Worm (Caenorhabditis elegans) whole organism, L2 larva: ENCODE data around the gene Y51H7C.3.
A peak's percentile ranks its signal among the peaks of the same experiment; 100 is the strongest.
"Not testable (repeated sequence)": the region's sequence is repeated elsewhere in the genome, so short reads cannot be mapped to it uniquely, and the experiment has no call there.

Experiments
- C34F6.9 ChIP-seq: fragments of 150-350 bp; optimal IDR thresholded peaks from 2 replicates; lab custom pipeline; 2014; ENCODE audit warnings: missing biosample characterization, missing genetic modification characterization
- Y55F3AM.14 ChIP-seq: fragments of 200-800 bp; sonication (Bioruptor generic); optimal IDR thresholded peaks from 2 replicates; lab custom pipeline; 2018; ENCODE audit warnings: mild to moderate bottlenecking, missing genetic modification characterization, missing compliant biosample characterization
- alr-1 ChIP-seq: fragments of 150-350 bp; optimal IDR thresholded peaks from 2 replicates; lab custom pipeline; 2014; ENCODE audit warnings: missing biosample characterization, missing genetic modification characterization
- aly-2 ChIP-seq: fragments of 150-350 bp; optimal IDR thresholded peaks from 2 replicates; lab custom pipeline; 2014; ENCODE audit warnings: missing biosample characterization, missing genetic modification characterization
- ama-1 ChIP-seq: fragments of 150-350 bp; optimal IDR thresholded peaks from 2 replicates; lab custom pipeline; 2018; ENCODE audit warnings: inconsistent platforms
- crh-2 ChIP-seq: sonication (generic microtip); optimal IDR thresholded peaks from 2 replicates; lab custom pipeline; 2017; ENCODE audit warnings: missing biosample characterization, missing genetic modification characterization
- dmd-4 ChIP-seq: sonication (generic microtip); optimal IDR thresholded peaks from 2 replicates; lab custom pipeline; 2017; ENCODE audit warnings: missing biosample characterization, missing genetic modification characterization
- egl-27 ChIP-seq: sonication (generic microtip); optimal IDR thresholded peaks from 3 replicates; lab custom pipeline; 2017; ENCODE audit warnings: missing biosample characterization, missing genetic modification reagents, missing genetic modification characterization
- elt-1 ChIP-seq: fragments of 150-350 bp; optimal IDR thresholded peaks from 2 replicates; lab custom pipeline; 2014; ENCODE audit warnings: missing biosample characterization, missing genetic modification characterization
- fos-1 ChIP-seq: fragments of 150-350 bp; optimal IDR thresholded peaks from 2 replicates; lab custom pipeline; 2014; ENCODE audit warnings: missing biosample characterization, missing genetic modification characterization
- gmeb-1 ChIP-seq: fragments of 150-350 bp; optimal IDR thresholded peaks from 2 replicates; lab custom pipeline; 2014; ENCODE audit warnings: missing biosample characterization, missing genetic modification characterization
- lin-11 ChIP-seq: fragments of 150-350 bp; sonication (generic microtip); optimal IDR thresholded peaks from 2 replicates; lab custom pipeline; 2014; ENCODE audit warnings: missing biosample characterization, missing genetic modification characterization, inconsistent platforms, mixed read lengths
- lin-13 ChIP-seq: fragments of 150-350 bp; optimal IDR thresholded peaks from 2 replicates; lab custom pipeline; 2014; ENCODE audit warnings: missing biosample characterization, missing genetic modification reagents, missing genetic modification characterization
- lin-39 ChIP-seq: fragments of 150-350 bp; optimal IDR thresholded peaks from 2 replicates; lab custom pipeline; 2014; ENCODE audit warnings: missing biosample characterization, missing genetic modification reagents, missing genetic modification characterization
- lsy-2 ChIP-seq, 2 experiments: fragments of 150-350 bp in 1 of 2; sonication (generic microtip) in 1 of 2; optimal IDR thresholded peaks; 2 replicates each; lab custom pipeline; 2014 to 2017; ENCODE audit warnings: missing biosample characterization in 2 of 2, missing genetic modification characterization in 2 of 2
- mbf-1 ChIP-seq: sonication (generic microtip); optimal IDR thresholded peaks from 2 replicates; lab custom pipeline; 2017; ENCODE audit warnings: missing biosample characterization, missing genetic modification characterization
- nhr-10 ChIP-seq: sonication (generic microtip); optimal IDR thresholded peaks from 2 replicates; lab custom pipeline; 2017; ENCODE audit warnings: missing biosample characterization, missing genetic modification characterization
- nhr-11 ChIP-seq: fragments of 150-350 bp; optimal IDR thresholded peaks from 2 replicates; lab custom pipeline; 2014; ENCODE audit warnings: missing biosample characterization, missing genetic modification characterization
- nhr-129 ChIP-seq: fragments of 150-350 bp; optimal IDR thresholded peaks from 2 replicates; lab custom pipeline; 2014; ENCODE audit warnings: missing biosample characterization, missing genetic modification characterization
- nhr-21 ChIP-seq: fragments of 150-350 bp; optimal IDR thresholded peaks from 2 replicates; lab custom pipeline; 2014; ENCODE audit warnings: missing biosample characterization, missing genetic modification characterization
- nhr-23 ChIP-seq: fragments of 150-350 bp; optimal IDR thresholded peaks from 2 replicates; lab custom pipeline; 2014; ENCODE audit warnings: missing biosample characterization, missing genetic modification reagents, missing genetic modification characterization
- nhr-6 ChIP-seq: fragments of 150-350 bp; optimal IDR thresholded peaks from 2 replicates; lab custom pipeline; 2014; ENCODE audit warnings: missing biosample characterization, missing genetic modification characterization
- nhr-77 ChIP-seq: fragments of 150-350 bp; optimal IDR thresholded peaks from 2 replicates; lab custom pipeline; 2014; ENCODE audit warnings: missing biosample characterization, missing genetic modification characterization
- sem-4 ChIP-seq: fragments of 150-350 bp; optimal IDR thresholded peaks from 2 replicates; lab custom pipeline; 2014; ENCODE audit warnings: missing biosample characterization, missing genetic modification reagents, missing genetic modification characterization
- sma-3 ChIP-seq: sonication (generic microtip); optimal IDR thresholded peaks from 2 replicates; lab custom pipeline; 2016; ENCODE audit warnings: missing genetic modification reagents, missing genetic modification characterization, missing compliant biosample characterization
- sma-9 ChIP-seq, 2 experiments: fragments of 150-350 bp in 1 of 2; sonication (generic microtip) in 1 of 2; optimal IDR thresholded peaks; 2 replicates each; lab custom pipeline; 2014 to 2016; ENCODE audit warnings: missing genetic modification characterization in 2 of 2, mild to moderate bottlenecking in 1 of 2, missing biosample characterization in 1 of 2, missing compliant biosample characterization in 1 of 2, missing genetic modification reagents in 1 of 2, moderate library complexity in 1 of 2
- unc-39 ChIP-seq: fragments of 150-350 bp; optimal IDR thresholded peaks from 2 replicates; lab custom pipeline; 2014; ENCODE audit warnings: missing biosample characterization, missing genetic modification characterization
- zag-1 ChIP-seq: fragments of 150-350 bp; optimal IDR thresholded peaks from 2 replicates; lab custom pipeline; 2014; ENCODE audit warnings: missing biosample characterization, missing genetic modification characterization
- ztf-1 ChIP-seq: fragments of 200-800 bp; sonication (Bioruptor generic); conservative IDR thresholded peaks from 2 replicates; pipeline ENCODE4 v1.3.6; 2022; ENCODE audit warnings: missing genetic modification characterization, missing compliant biosample characterization

Y51H7C.3 gene

DNA sequence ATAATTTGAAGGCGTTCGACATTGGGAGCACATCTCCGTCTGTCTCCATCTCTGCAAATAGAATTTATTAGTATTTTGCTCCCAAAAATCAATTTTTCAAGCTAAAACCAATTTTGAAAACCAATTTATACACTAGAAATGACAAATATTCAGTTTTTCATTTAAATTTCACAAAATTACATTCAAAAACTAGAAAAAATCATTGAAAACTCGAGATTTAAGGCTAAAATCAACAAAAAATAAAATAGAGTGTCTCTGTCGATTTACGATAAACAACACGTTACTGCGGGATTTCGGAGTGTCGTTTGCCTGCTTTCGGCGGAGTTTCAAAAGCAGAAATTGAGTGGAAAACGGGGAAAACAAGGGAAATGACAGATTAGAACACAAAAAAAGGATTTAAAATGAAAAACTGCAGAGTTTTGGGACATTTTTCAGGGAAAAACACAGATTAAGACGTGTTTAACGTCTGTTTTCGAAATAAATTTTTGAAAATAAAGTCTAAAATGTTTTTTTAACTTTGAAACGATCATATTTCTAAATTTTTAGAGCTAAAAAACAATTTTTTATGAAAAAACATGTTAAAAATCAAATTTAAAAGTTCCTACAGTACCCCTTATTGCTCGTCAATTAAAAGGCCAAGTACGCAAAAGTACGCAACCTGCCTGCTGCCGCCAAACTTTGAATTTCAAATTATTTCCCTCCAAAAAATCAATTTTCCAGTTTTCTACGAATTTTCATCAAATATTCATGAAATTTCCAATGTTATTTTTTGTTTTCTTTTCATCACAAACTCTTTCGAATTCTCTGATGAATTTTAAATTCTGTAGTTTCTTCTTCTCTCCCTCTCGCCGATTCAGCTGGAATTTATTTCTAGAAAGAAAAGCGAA, 598 bp upstream of the Y51H7C.3 start, which contains the start of gene nol-6 (continued):
- TF ChIP-seq unc-39 (no peak), sma-9 (GFP tag; optimal IDR thresholded peaks at IDR 0.05; lab: Kevin White, UChicago) (no peak), sma-9 (tag; optimal IDR thresholded peaks at IDR 0.05; lab: Kevin White, UChicago) (no peak), crh-2 (tag; lab: Kevin White, UChicago) (peak; percentile 25)

ce11 chrII:1441479-1441878, 3.2 kb downstream of the Y51H7C.3 start:
- TF ChIP-seq aly-2 (tag; lab: Kevin White, UChicago) (no peak), Y55F3AM.14 (GFP tag; lab: Kevin White, UChicago) (no peak), lsy-2 (tag; optimal IDR thresholded peaks at IDR 0.05; lab: Kevin White, UChicago) (no peak)

DNA sequence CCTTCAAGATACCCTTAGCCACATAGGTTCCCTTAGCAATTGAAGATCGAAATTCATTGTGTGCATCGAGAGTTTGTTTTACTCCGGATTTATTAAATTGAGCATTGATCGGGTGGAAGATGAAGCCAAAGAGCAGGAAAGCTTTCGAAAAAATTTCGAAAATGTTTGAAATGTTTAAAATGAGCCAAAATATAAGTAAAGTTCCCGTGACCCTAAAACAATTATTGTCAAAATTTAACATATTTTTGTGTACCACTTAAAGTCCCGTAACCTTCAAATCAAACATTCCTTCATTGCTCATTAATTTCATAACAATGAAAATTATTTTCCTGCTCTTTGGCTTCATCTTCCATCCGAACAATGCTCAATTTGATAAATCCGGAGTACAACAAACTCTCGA, 6.6 kb downstream of the Y51H7C.3 start, which contains the start of gene scl-17:
TSS of gene scl-17 (plus strand) at position 301 of the 400 bp plus-strand sequence.
- TF ChIP-seq nhr-11 (tag; lab: Kevin White, UChicago) = no peak
- no peak for TF ChIP-seq lsy-2 (tag; optimal IDR thresholded peaks at IDR 0.05; lab: Kevin White, UChicago)
- no peak for TF ChIP-seq lin-13
- no peak for TF ChIP-seq lin-11 (tag; lab: Kevin White, UChicago)
- no peak for TF ChIP-seq nhr-23 (tag; lab: Kevin White, UChicago)
- no peak for TF ChIP-seq sma-9 (GFP tag; optimal IDR thresholded peaks at IDR 0.05; lab: Kevin White, UChicago)
- no peak for TF ChIP-seq sma-9 (tag; optimal IDR thresholded peaks at IDR 0.05; lab: Kevin White, UChicago)
- no peak for TF ChIP-seq nhr-77 (tag; lab: Kevin White, UChicago)
- no peak for TF ChIP-seq crh-2 (tag; lab: Kevin White, UChicago)
- no peak for TF ChIP-seq zag-1 (tag; lab: Kevin White, UChicago)
- no peak for TF ChIP-seq sma-3 (GFP tag; lab: Kevin White, UChicago)
- TF ChIP-seq ztf-1 = no peak

DNA sequence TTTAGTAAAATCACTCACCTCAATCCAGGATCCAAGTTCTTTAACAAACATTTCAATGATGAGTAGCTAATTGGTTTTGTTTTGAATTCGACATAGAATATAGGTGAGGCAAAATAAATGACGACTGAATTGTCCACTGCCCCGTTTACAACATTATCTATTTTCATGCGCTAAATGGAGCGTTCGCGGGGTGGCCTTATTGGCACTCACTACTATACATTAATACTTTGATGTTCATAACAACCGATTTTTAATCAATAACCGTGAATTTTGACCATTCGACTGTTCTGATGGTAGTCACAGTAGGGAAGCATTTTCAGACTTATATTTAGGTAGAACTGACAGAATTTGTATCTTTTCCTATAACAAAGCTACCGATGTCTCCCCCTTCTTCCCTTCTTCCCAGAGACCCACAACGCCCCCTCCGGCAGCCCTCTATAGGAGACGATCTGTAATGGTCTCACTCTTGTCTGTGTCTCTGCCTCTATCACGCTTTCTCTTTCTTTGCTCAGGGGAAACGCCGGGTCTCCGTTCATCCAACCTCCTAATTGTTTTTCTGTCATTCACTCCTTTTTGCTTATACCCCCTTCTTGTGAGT, 8.5 kb downstream of the Y51H7C.3 start, which contains the start of gene Y51H7C.12:
TSS of gene Y51H7C.12 (minus strand) at position 51 of the 598 bp plus-strand sequence.
- not testable (repeated sequence) for TF ChIP-seq nhr-129; fos-1; elt-1 (tag; lab: Kevin White, UChicago)

DNA sequence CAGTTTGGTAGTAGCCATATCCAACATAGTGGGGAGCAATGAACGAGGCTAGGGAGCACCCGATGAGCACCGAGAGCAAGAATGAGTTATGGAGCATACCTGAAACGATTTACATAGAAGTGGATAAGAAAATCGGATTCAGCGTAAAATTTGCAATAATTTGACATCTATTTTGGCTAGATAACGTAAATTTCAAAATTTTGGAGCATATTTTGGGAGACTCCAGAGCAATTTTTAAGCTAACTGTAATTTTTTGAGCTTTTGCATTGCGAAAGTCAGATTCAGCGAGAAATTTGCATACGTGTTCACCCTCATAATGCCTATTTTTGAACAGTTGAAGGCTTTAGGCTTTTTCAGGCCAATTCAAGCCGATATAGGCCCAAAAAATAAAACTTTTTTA, 28.2 kb downstream of the Y51H7C.3 start, which contains the start of gene Y51H7C.13:
TSS of gene Y51H7C.13 (minus strand) at position 101 of the 400 bp plus-strand sequence.
- no peak for TF ChIP-seq nhr-129
- no peak for TF ChIP-seq nhr-11 (tag; lab: Kevin White, UChicago)
- TF ChIP-seq nhr-21 (tag; lab: Kevin White, UChicago) = no peak
- TF ChIP-seq ztf-1 = no peak
- no peak for TF ChIP-seq lsy-2 (tag; optimal IDR thresholded peaks at IDR 0.05; lab: Kevin White, UChicago)
- TF ChIP-seq sem-4 (tag; lab: Kevin White, UChicago) = no peak
- no peak for TF ChIP-seq nhr-6

ce11 chrII:1467711-1468110, 29.4 kb downstream of the Y51H7C.3 start, which contains the start of gene Y51H7C.1:
Gene Y51H7C.1 (plus strand): TSS chrII:1467727.
- not testable (repeated sequence) for TF ChIP-seq nhr-129; mbf-1 (tag; lab: Kevin White, UChicago); lin-39 (tag; lab: Kevin White, UChicago)

ce11 chrII:1470515-1470966, 32.3 kb downstream of the Y51H7C.3 start, which contains the start of gene H17B01.2:
Gene H17B01.2 (plus strand): TSS chrII:1470565.
- TF ChIP-seq lin-11 (tag; lab: Kevin White, UChicago) (no peak), C34F6.9 (tag; lab: Kevin White, UChicago) (no peak), nhr-10 (tag; lab: Kevin White, UChicago) (no peak), gmeb-1 (tag; lab: Kevin White, UChicago) (no peak), Y55F3AM.14 (GFP tag; lab: Kevin White, UChicago) (no peak), sem-4 (tag; lab: Kevin White, UChicago) (no peak), nhr-77 (tag; lab: Kevin White, UChicago) (no peak), egl-27 (no peak), aly-2 (tag; lab: Kevin White, UChicago) (no peak), dmd-4 (no peak), ama-1 (lab: Kevin White, UChicago) (no peak), alr-1 (tag; lab: Kevin White, UChicago) (no peak)
